Worm (Caenorhabditis elegans) whole organism, L2 larva: ENCODE measurements around the gene C49C8.5.

Source experiments
- C34F6.9 ChIP-seq: fragments of 150-350 bp; optimal IDR thresholded peaks from 2 replicates; lab custom pipeline; 2014; ENCODE audit warnings: missing biosample characterization, missing genetic modification characterization
- F13H6.1 ChIP-seq: sonication (generic microtip); optimal IDR thresholded peaks from 2 replicates; lab custom pipeline; 2016; ENCODE audit warnings: missing genetic modification characterization, missing compliant biosample characterization
- R02D3.7 ChIP-seq: fragments of 150-350 bp; optimal IDR thresholded peaks from 2 replicates; lab custom pipeline; 2014; ENCODE audit warnings: missing biosample characterization, missing genetic modification characterization
- Y55F3AM.14 ChIP-seq: fragments of 200-800 bp; sonication (Bioruptor generic); optimal IDR thresholded peaks from 2 replicates; lab custom pipeline; 2018; ENCODE audit warnings: mild to moderate bottlenecking, missing genetic modification characterization, missing compliant biosample characterization
- ZK546.5 ChIP-seq: sonication (generic microtip); optimal IDR thresholded peaks from 2 replicates; lab custom pipeline; 2017; ENCODE audit warnings: missing biosample characterization, missing genetic modification characterization
- alr-1 ChIP-seq: fragments of 150-350 bp; optimal IDR thresholded peaks from 2 replicates; lab custom pipeline; 2014; ENCODE audit warnings: missing biosample characterization, missing genetic modification characterization
- aly-2 ChIP-seq: fragments of 150-350 bp; optimal IDR thresholded peaks from 2 replicates; lab custom pipeline; 2014; ENCODE audit warnings: missing biosample characterization, missing genetic modification characterization
- ama-1 ChIP-seq: fragments of 150-350 bp; optimal IDR thresholded peaks from 2 replicates; lab custom pipeline; 2018; ENCODE audit warnings: inconsistent platforms
- crh-2 ChIP-seq: sonication (generic microtip); optimal IDR thresholded peaks from 2 replicates; lab custom pipeline; 2017; ENCODE audit warnings: missing biosample characterization, missing genetic modification characterization
- egl-27 ChIP-seq: sonication (generic microtip); optimal IDR thresholded peaks from 3 replicates; lab custom pipeline; 2017; ENCODE audit warnings: missing biosample characterization, missing genetic modification reagents, missing genetic modification characterization
- elt-1 ChIP-seq: fragments of 150-350 bp; optimal IDR thresholded peaks from 2 replicates; lab custom pipeline; 2014; ENCODE audit warnings: missing biosample characterization, missing genetic modification characterization
- elt-3 ChIP-seq: sonication (generic microtip); optimal IDR thresholded peaks from 2 replicates; lab custom pipeline; 2017; ENCODE audit warnings: missing biosample characterization, missing genetic modification characterization
- fos-1 ChIP-seq: fragments of 150-350 bp; optimal IDR thresholded peaks from 2 replicates; lab custom pipeline; 2014; ENCODE audit warnings: missing biosample characterization, missing genetic modification characterization
- gmeb-1 ChIP-seq: fragments of 150-350 bp; optimal IDR thresholded peaks from 2 replicates; lab custom pipeline; 2014; ENCODE audit warnings: missing biosample characterization, missing genetic modification characterization
- lin-39 ChIP-seq: fragments of 150-350 bp; optimal IDR thresholded peaks from 2 replicates; lab custom pipeline; 2014; ENCODE audit warnings: missing biosample characterization, missing genetic modification reagents, missing genetic modification characterization
- mbf-1 ChIP-seq: sonication (generic microtip); optimal IDR thresholded peaks from 2 replicates; lab custom pipeline; 2017; ENCODE audit warnings: missing biosample characterization, missing genetic modification characterization
- nhr-10 ChIP-seq: sonication (generic microtip); optimal IDR thresholded peaks from 2 replicates; lab custom pipeline; 2017; ENCODE audit warnings: missing biosample characterization, missing genetic modification characterization
- nhr-11 ChIP-seq: fragments of 150-350 bp; optimal IDR thresholded peaks from 2 replicates; lab custom pipeline; 2014; ENCODE audit warnings: missing biosample characterization, missing genetic modification characterization
- nhr-12 ChIP-seq: fragments of 150-350 bp; optimal IDR thresholded peaks from 2 replicates; lab custom pipeline; 2014; ENCODE audit warnings: missing biosample characterization, missing genetic modification characterization
- nhr-129 ChIP-seq: fragments of 150-350 bp; optimal IDR thresholded peaks from 2 replicates; lab custom pipeline; 2014; ENCODE audit warnings: missing biosample characterization, missing genetic modification characterization
- nhr-21 ChIP-seq: fragments of 150-350 bp; optimal IDR thresholded peaks from 2 replicates; lab custom pipeline; 2014; ENCODE audit warnings: missing biosample characterization, missing genetic modification characterization
- nhr-25 ChIP-seq: fragments of 150-350 bp; sonication (generic microtip); optimal IDR thresholded peaks from 3 replicates; lab custom pipeline; 2014; ENCODE audit warnings: missing biosample characterization, missing genetic modification characterization
- nhr-6 ChIP-seq: fragments of 150-350 bp; optimal IDR thresholded peaks from 2 replicates; lab custom pipeline; 2014; ENCODE audit warnings: missing biosample characterization, missing genetic modification characterization
- peb-1 ChIP-seq: fragments of 150-350 bp; optimal IDR thresholded peaks from 2 replicates; lab custom pipeline; 2014; ENCODE audit warnings: missing biosample characterization, missing genetic modification characterization
- sem-4 ChIP-seq: fragments of 150-350 bp; optimal IDR thresholded peaks from 2 replicates; lab custom pipeline; 2014; ENCODE audit warnings: missing biosample characterization, missing genetic modification reagents, missing genetic modification characterization
- skn-1 ChIP-seq: sonication (generic microtip); optimal IDR thresholded peaks from 2 replicates; lab custom pipeline; 2017; ENCODE audit warnings: missing biosample characterization, missing genetic modification characterization
- sma-9 ChIP-seq, 2 experiments: fragments of 150-350 bp in 1 of 2; sonication (generic microtip) in 1 of 2; optimal IDR thresholded peaks; 2 replicates each; lab custom pipeline; 2014 to 2016; ENCODE audit warnings: missing genetic modification characterization in 2 of 2, mild to moderate bottlenecking in 1 of 2, missing biosample characterization in 1 of 2, missing compliant biosample characterization in 1 of 2, missing genetic modification reagents in 1 of 2, moderate library complexity in 1 of 2
- snpc-4 ChIP-seq: fragments of 150-350 bp; optimal IDR thresholded peaks from 2 replicates; lab custom pipeline; 2014; ENCODE audit warnings: missing biosample characterization, missing genetic modification characterization
- unc-39 ChIP-seq: fragments of 150-350 bp; optimal IDR thresholded peaks from 2 replicates; lab custom pipeline; 2014; ENCODE audit warnings: missing biosample characterization, missing genetic modification characterization
- unc-62 ChIP-seq: fragments of 150-350 bp; optimal IDR thresholded peaks from 2 replicates; lab custom pipeline; 2014; ENCODE audit warnings: missing biosample characterization, missing genetic modification reagents, missing genetic modification characterization
- zag-1 ChIP-seq: fragments of 150-350 bp; optimal IDR thresholded peaks from 2 replicates; lab custom pipeline; 2014; ENCODE audit warnings: missing biosample characterization, missing genetic modification characterization
- ztf-1 ChIP-seq: fragments of 200-800 bp; sonication (Bioruptor generic); conservative IDR thresholded peaks from 2 replicates; pipeline ENCODE4 v1.3.6; 2022; ENCODE audit warnings: missing genetic modification characterization, missing compliant biosample characterization
- ztf-11 ChIP-seq: sonication (generic microtip); optimal IDR thresholded peaks from 2 replicates; lab custom pipeline; 2017; ENCODE audit warnings: missing biosample characterization, missing genetic modification characterization

The C49C8.5 gene

DNA sequence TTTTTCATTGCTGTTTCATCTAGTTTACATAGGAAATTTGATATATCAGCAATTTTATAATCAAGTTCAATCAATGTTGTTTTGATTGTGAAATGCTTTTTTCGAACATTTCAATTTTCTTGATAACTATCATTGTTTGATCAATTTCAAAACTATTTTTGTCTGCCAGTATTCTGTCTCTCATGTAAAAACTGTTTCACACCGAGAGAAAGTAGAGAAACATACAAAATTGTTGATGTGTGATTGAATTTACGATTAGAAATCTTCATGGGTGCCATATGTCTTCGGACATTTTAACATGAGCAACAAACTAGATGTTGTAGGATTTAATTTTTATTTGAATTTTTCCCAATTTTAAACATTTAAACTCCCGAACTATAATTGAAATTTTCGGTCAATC, 2.8 kb downstream of the C49C8.5 start, which contains the start of gene C49C8.2:
Gene C49C8.2 (plus strand): TSS at position 393 of the 400 bp plus-strand sequence.
- no peak for TF ChIP-seq unc-62 (GFP tag; lab: Kevin White, UChicago)
- peak; percentile 17 for TF ChIP-seq gmeb-1 (tag; lab: Kevin White, UChicago)
- no peak for TF ChIP-seq ama-1 (lab: Kevin White, UChicago)
- TF ChIP-seq aly-2 (tag; lab: Kevin White, UChicago) = no peak
- TF ChIP-seq fos-1 = peak; percentile 55
- no peak for TF ChIP-seq sem-4 (tag; lab: Kevin White, UChicago)
- no peak for TF ChIP-seq unc-39 (tag; lab: Kevin White, UChicago)
- TF ChIP-seq ZK546.5 (tag; lab: Kevin White, UChicago) = no peak
- no peak for TF ChIP-seq ztf-11
- no peak for TF ChIP-seq nhr-6 (tag; lab: Kevin White, UChicago)
- no peak for TF ChIP-seq nhr-11 (tag; lab: Kevin White, UChicago)
- TF ChIP-seq C34F6.9 (tag; lab: Kevin White, UChicago) = peak; percentile 20
- TF ChIP-seq nhr-129 (tag; lab: Kevin White, UChicago) = no peak
- TF ChIP-seq crh-2 (tag; lab: Kevin White, UChicago) = peak; percentile 20
- TF ChIP-seq elt-3 (tag; lab: Kevin White, UChicago) = no peak
- TF ChIP-seq nhr-21 (tag; lab: Kevin White, UChicago) = no peak
- TF ChIP-seq skn-1 (tag; lab: Kevin White, UChicago) = peak; percentile 57
- TF ChIP-seq ztf-1 = no peak
- TF ChIP-seq, all 48 proteins: peak for 5

- TF ChIP-seq F13H6.1 (no peak), nhr-25 (no peak), nhr-10 (no peak), gmeb-1 (tag; lab: Kevin White, UChicago) (no peak)
Observed at ce11 chrIV:8648502-8648901, 5.0 kb downstream of the C49C8.5 start, which contains the start of gene cyp-33E1. Gene cyp-33E1, minus strand, starts transcription at chrIV:8648602.

DNA sequence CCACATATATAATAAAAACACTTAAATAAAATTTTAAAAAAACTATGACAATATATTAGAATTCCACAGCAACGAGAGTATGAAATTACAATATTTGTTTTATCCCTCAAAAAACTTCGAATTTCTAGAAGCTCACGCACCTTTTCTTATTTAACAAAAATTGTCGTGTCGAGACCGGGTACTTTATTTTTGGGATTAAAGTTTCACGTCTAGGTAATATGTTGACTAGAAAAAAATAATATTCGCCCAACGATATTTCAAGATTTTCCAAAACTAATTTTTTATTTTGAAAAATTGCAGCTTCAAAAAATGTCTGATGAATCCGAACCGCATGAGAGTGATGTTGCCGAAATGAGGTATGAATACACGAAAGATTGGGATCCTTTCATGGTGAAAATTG, 9.0 kb downstream of the C49C8.5 start, which contains the start of gene C49C8.3:
Gene C49C8.3 (plus strand): TSS at position 301 of the 400 bp plus-strand sequence.
- TF ChIP-seq mbf-1 (tag; lab: Kevin White, UChicago) (no peak), ZK546.5 (tag; lab: Kevin White, UChicago) (no peak), fos-1 (no peak), zag-1 (tag; lab: Kevin White, UChicago) (no peak), nhr-11 (tag; lab: Kevin White, UChicago) (no peak), C34F6.9 (tag; lab: Kevin White, UChicago) (no peak), Y55F3AM.14 (GFP tag; lab: Kevin White, UChicago) (no peak), nhr-21 (tag; lab: Kevin White, UChicago) (no peak), sma-9 (GFP tag; optimal IDR thresholded peaks at IDR 0.05; lab: Kevin White, UChicago) (no peak), sma-9 (tag; optimal IDR thresholded peaks at IDR 0.05; lab: Kevin White, UChicago) (no peak), unc-62 (GFP tag; lab: Kevin White, UChicago) (no peak), nhr-25 (no peak), F13H6.1 (no peak), nhr-12 (tag; lab: Kevin White, UChicago) (no peak), egl-27 (tag; lab: Kevin White, UChicago) (no peak), skn-1 (tag; lab: Kevin White, UChicago) (no peak), alr-1 (tag; lab: Kevin White, UChicago) (no peak), sem-4 (tag; lab: Kevin White, UChicago) (no peak)

DNA sequence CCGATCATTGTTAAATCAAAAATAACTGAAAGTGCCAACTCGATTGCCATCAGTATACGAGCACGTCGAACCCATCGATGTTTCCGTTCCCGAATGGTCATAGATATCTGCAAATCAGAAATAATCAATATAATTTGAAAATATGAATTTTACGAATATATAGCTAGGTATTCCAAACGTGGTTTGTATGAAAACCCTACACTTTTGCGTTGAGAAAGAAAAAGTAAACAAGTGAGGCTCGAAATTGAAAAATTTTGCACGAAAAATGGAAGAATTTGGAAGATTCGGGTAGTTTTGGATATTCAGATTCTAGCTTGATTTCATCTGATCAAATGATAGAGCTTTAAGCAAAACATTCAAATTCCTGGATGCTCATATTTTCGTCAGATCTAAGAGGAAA, 14.7 kb downstream of the C49C8.5 start, which contains the start of gene F42A9.9:
Gene F42A9.9 (minus strand): TSS at position 101 of the 400 bp plus-strand sequence.
- TF ChIP-seq ztf-1 (no peak), fos-1 (no peak), elt-3 (tag; lab: Kevin White, UChicago) (no peak), snpc-4 (tag; lab: Kevin White, UChicago) (no peak), R02D3.7 (tag; lab: Kevin White, UChicago) (no peak), nhr-12 (tag; lab: Kevin White, UChicago) (no peak), nhr-10 (no peak), elt-1 (tag; lab: Kevin White, UChicago) (no peak)
- TF ChIP-seq, all 48 proteins: peak for 0

ce11 chrIV:8631033-8631432, 22.4 kb downstream of the C49C8.5 start, which contains the start of gene dgk-4:
Gene dgk-4, plus strand, starts transcription at chrIV:8631333.
- TF ChIP-seq fos-1 = no peak
- no peak for TF ChIP-seq elt-1 (tag; lab: Kevin White, UChicago)
- TF ChIP-seq lin-39 (tag; lab: Kevin White, UChicago) = no peak
- no peak for TF ChIP-seq F13H6.1
- TF ChIP-seq peb-1 (tag; lab: Kevin White, UChicago) = no peak
